Fruit fly (Drosophila melanogaster) whole organism, pupa: ENCODE results near the gene CG3698.

Source experiments
- CG10348 ChIP-seq: fragments of 200-800 bp; sonication (Bioruptor generic); IDR thresholded peaks from 2 replicates; pipeline ENCODE4 v1.3.6; 2022; ENCODE audit warnings: missing biosample characterization, missing genetic modification characterization
- CG12605 ChIP-seq: fragments of 200-800 bp; sonication (Bioruptor generic); IDR thresholded peaks from 2 replicates; pipeline ENCODE4 v1.3.6; 2022; ENCODE audit warnings: missing biosample characterization, missing genetic modification characterization
- CG13204 ChIP-seq: fragments of 200-800 bp; sonication (Bioruptor generic); optimal IDR thresholded peaks from 2 replicates; lab custom pipeline; 2018; ENCODE audit warnings: missing biosample characterization, mild to moderate bottlenecking, missing genetic modification characterization, moderate library complexity
- CG14655 ChIP-seq: fragments of 200-800 bp; sonication (Bioruptor generic); optimal IDR thresholded peaks from 3 replicates; lab custom pipeline; 2017; ENCODE audit warnings: mild to moderate bottlenecking, missing biosample characterization, missing genetic modification reagents, missing genetic modification characterization
- CG15710 ChIP-seq: fragments of 200-800 bp; sonication (Bioruptor generic); optimal IDR thresholded peaks from 2 replicates; lab custom pipeline; 2018; ENCODE audit warnings: missing biosample characterization, mild to moderate bottlenecking, missing genetic modification characterization, moderate library complexity
- CG17806 ChIP-seq: fragments of 200-800 bp; sonication (Bioruptor generic); optimal IDR thresholded peaks from 2 replicates; lab custom pipeline; 2018; ENCODE audit warnings: missing biosample characterization, mild to moderate bottlenecking, missing genetic modification characterization, moderate library complexity
- CG32121 ChIP-seq: fragments of 200-800 bp; sonication (Bioruptor generic); IDR thresholded peaks from 2 replicates; pipeline ENCODE4 v1.3.6; 2022; ENCODE audit warnings: missing biosample characterization, missing genetic modification characterization
- CG34367 ChIP-seq: fragments of 200-800 bp; sonication (Bioruptor generic); optimal IDR thresholded peaks from 2 replicates; lab custom pipeline; 2018; ENCODE audit warnings: missing biosample characterization, mild to moderate bottlenecking, missing genetic modification characterization
- CG4496 ChIP-seq: fragments of 200-800 bp; sonication (Bioruptor generic); IDR thresholded peaks from 3 replicates; pipeline ENCODE4 v1.3.6; 2022; ENCODE audit warnings: missing biosample characterization, missing genetic modification characterization
- CG8159 ChIP-seq: fragments of 200-800 bp; sonication (Bioruptor generic); optimal IDR thresholded peaks from 3 replicates; lab custom pipeline; 2018; ENCODE audit warnings: missing biosample characterization, mild to moderate bottlenecking, missing genetic modification characterization, moderate library complexity
- CG8301 ChIP-seq: fragments of 200-800 bp; sonication (Bioruptor generic); optimal IDR thresholded peaks from 2 replicates; lab custom pipeline; 2018; ENCODE audit warnings: missing biosample characterization, mild to moderate bottlenecking, missing genetic modification characterization
- CG9948 ChIP-seq: fragments of 200-800 bp; sonication (Bioruptor generic); optimal IDR thresholded peaks from 2 replicates; lab custom pipeline; 2018; ENCODE audit warnings: missing biosample characterization, mild to moderate bottlenecking, missing genetic modification characterization, moderate library complexity
- D1 ChIP-seq: fragments of 200-800 bp; sonication (Bioruptor generic); optimal IDR thresholded peaks from 2 replicates; lab custom pipeline; 2018; ENCODE audit warnings: missing biosample characterization, mild to moderate bottlenecking, missing genetic modification characterization, moderate library complexity
- EcR ChIP-seq: fragments of 200-800 bp; sonication (Bioruptor generic); optimal IDR thresholded peaks from 3 replicates; lab custom pipeline; 2019; ENCODE audit warnings: missing biosample characterization, missing genetic modification characterization, mild to moderate bottlenecking, moderate library complexity, missing genetic modification reagents
- Ets98B ChIP-seq: fragments of 200-800 bp; sonication (Bioruptor generic); IDR thresholded peaks from 2 replicates; pipeline ENCODE4 v1.3.6; 2022; ENCODE audit warnings: missing biosample characterization, missing genetic modification characterization
- Pif1A ChIP-seq: fragments of 200-800 bp; sonication (Bioruptor generic); optimal IDR thresholded peaks from 3 replicates; lab custom pipeline; 2016; ENCODE audit warnings: missing biosample characterization, missing genetic modification characterization
- Pif1B ChIP-seq: fragments of 200-800 bp; sonication (Bioruptor generic); optimal IDR thresholded peaks from 3 replicates; lab custom pipeline; 2016; ENCODE audit warnings: missing biosample characterization, missing genetic modification characterization
- Snoo ChIP-seq: fragments of 200-800 bp; sonication (Bioruptor generic); optimal IDR thresholded peaks from 3 replicates; lab custom pipeline; 2017; ENCODE audit warnings: missing biosample characterization, mild to moderate bottlenecking, missing genetic modification characterization, inconsistent platforms
- fd96Ca ChIP-seq: fragments of 200-800 bp; sonication (Bioruptor generic); IDR thresholded peaks from 3 replicates; pipeline ENCODE4 v1.3.6; 2022; ENCODE audit warnings: missing biosample characterization, missing genetic modification characterization
- gl ChIP-seq: fragments of 200-800 bp; sonication (Bioruptor generic); optimal IDR thresholded peaks from 2 replicates; lab custom pipeline; 2018; ENCODE audit warnings: missing biosample characterization, mild to moderate bottlenecking, missing genetic modification characterization
- rn ChIP-seq: fragments of 200-800 bp; sonication (Bioruptor generic); IDR thresholded peaks from 2 replicates; pipeline ENCODE4 v1.3.6; 2022; ENCODE audit warnings: missing biosample characterization, missing genetic modification characterization

Gene CG3698

DNA sequence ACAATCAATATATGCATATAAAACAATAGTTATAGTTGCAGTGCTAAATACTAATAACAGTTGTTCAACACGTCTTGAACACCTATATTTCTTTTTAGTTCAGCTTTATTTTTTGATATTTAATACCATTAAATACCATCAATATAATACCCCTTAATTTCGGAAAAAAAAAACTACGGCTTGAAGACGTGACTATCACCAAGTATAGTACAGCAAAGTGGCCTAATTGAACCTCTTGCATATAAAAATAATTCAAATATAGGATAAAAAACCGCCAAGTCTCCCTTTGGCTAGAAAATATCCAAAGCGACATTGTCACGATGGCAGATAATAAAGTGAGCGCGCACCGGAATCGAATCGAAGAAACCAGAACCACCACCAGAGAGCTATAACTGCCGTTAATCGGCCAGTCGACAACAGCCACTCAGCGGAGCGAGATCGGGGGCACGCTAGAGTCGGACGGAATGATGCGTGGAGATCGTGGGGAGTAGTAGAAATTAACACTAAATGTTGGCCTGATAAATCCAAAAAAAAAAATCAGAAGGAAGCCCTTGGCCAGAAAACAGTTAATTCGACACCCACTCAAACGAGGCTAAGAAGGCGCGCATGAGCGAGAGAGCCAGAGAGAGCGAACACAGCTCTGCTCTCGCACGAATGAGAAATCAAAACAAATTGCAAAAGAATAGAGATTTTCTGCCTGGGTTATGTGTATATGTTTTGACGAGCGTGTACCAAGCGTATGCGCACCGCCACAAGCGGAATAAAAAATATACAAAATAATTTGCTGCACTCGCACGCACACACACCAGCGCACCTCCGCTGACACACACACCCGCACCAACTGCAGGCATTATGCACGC, 13.1 kb downstream of the CG3698 start:
- TF ChIP-seq Pif1B (GFP tag; lab: Kevin White, UChicago) (no peak), CG4496 (GFP tag; lab: Robert Waterston, UW) (no peak), CG13204 (GFP tag; lab: Kevin White, UChicago) (no peak), CG12605 (GFP tag; lab: Robert Waterston, UW) (no peak), EcR (peak; percentile 11), Ets98B (GFP tag; lab: Robert Waterston, UW) (peak; percentile 62), D1 (no peak), fd96Ca (GFP tag; lab: Robert Waterston, UW) (no peak; the same call in 2 of the 3 replicates), CG8159 (tag; lab: Kevin White, UChicago) (peak; percentile 64), rn (no peak), CG34367 (tag; lab: Kevin White, UChicago) (no peak), CG10348 (GFP tag; lab: Robert Waterston, UW) (no peak), CG8301 (tag; lab: Kevin White, UChicago) (peak; percentile 41), CG14655 (GFP tag; lab: Kevin White, UChicago) (no peak), CG9948 (peak; percentile 18), Pif1A (GFP tag; lab: Kevin White, UChicago) (peak; percentile 54), CG15710 (peak; percentile 38), CG32121 (no peak), Snoo (tag; lab: Kevin White, UChicago) (peak; percentile 27), CG17806 (tag; lab: Kevin White, UChicago) (peak; percentile 18), gl (peak; percentile 53)

DNA sequence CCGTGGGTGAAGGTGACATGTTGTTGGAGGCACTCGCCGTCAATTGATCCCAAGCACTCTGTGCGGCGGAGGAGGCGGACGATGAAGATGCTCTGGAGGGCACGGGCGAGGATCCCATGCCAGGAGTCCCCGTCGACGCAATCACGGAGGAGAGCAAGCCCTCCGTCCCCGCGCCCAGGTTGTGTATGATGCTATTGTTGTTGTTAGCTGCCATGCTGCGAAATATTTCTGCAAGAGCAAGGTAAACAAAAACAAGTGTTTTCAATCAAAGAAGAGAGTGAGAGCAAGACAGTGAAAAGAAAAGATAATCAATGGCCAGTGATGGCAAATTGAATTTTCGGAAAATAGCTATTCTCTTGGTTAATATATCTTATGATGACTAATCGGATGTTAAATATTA, 13.8 kb downstream of the CG3698 start:
- no peak for TF ChIP-seq CG17806 (tag; lab: Kevin White, UChicago)
- TF ChIP-seq Ets98B (GFP tag; lab: Robert Waterston, UW), result 0 out of 2 replicates have a peak, but pooled peaks have one; percentile 8
- no peak for TF ChIP-seq CG12605 (GFP tag; lab: Robert Waterston, UW)

DNA sequence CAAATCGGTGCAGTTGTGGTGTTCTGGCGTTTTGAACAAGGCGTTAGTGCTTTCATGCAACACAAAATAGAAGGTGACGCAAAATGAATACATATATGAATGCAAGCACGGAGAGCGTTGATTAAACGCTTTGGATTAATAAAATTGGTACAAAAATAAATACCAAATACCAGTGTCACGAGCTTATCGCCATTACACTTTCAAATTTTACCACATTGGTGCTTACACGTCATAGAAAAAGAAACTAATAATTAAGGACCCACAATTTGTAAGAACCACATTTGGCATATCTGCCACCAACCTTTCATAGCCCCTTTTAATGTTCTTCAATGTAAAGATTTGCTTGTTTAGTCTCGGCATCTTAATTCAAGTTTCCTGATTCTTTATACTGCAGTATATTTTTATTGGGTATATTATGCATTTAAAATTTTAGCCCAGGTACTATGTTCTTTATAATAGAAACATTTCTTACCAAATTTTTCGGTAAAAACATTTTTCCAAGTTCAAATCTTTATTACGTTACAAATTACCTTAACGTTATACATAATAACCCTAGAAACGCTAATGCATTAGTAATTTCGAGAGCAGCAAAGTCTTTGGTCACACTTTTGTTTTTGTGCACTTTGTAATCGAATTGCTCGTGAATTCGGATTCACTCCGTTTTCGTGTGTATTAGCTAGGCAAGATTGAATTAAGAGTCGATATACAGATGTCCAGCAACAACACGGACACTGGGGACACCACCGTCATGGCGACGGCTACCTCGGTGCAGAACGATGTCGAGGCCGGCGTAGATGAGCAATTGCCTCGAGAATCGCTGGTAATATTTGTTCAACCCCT, 19.7 kb downstream of the CG3698 start, which contains the start of the genes Pex16 and Pex14:
TSS of gene Pex16 (minus strand) at position 41 of the 840 bp plus-strand sequence.
TSS of gene Pex14 (plus strand) at position 576 of the 840 bp plus-strand sequence.
- TF ChIP-seq CG8301 (tag; lab: Kevin White, UChicago) (peak; percentile 51), CG14655 (GFP tag; lab: Kevin White, UChicago) (no peak), CG15710 (peak; percentile 53), CG13204 (GFP tag; lab: Kevin White, UChicago) (no peak), CG4496 (GFP tag; lab: Robert Waterston, UW) (peak; percentile 81), D1 (no peak), CG9948 (peak; percentile 52), CG12605 (GFP tag; lab: Robert Waterston, UW) (no peak), CG17806 (tag; lab: Kevin White, UChicago) (peak; percentile 49), fd96Ca (GFP tag; lab: Robert Waterston, UW) (peak; percentile 74), Snoo (tag; lab: Kevin White, UChicago) (peak; percentile 54), CG32121 (peak; percentile 39; the same call in 1 of the 2 replicates), rn (peak; percentile 58), CG8159 (tag; lab: Kevin White, UChicago) (peak; percentile 64), CG34367 (tag; lab: Kevin White, UChicago) (peak; percentile 38), gl (no peak)

DNA sequence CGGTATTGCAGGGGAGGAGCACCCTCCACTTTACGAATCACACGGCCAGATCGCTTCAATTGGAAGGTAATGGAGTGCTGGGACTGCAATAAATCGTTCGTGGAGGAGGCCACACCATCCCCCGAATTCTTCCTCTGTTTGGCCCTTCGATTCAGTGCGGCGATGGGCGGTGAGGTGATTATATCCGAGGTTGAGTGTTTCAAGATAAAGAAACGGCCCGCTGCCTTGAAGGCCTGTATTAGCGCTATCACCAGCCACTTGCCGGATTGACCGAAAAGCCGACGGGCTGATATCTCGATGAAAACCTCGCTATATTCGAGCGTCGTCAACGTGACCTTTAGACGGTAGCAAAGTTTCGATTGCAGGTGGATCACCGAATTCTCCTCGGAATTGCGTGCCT, 20.7 kb downstream of the CG3698 start:
- no peak for TF ChIP-seq CG9948
- TF ChIP-seq gl, result no peak
- TF ChIP-seq CG13204 (GFP tag; lab: Kevin White, UChicago), result no peak
- no peak for TF ChIP-seq Pif1B (GFP tag; lab: Kevin White, UChicago)
- no peak for TF ChIP-seq CG34367 (tag; lab: Kevin White, UChicago)
- no peak for TF ChIP-seq CG14655 (GFP tag; lab: Kevin White, UChicago)
- no peak for TF ChIP-seq fd96Ca (GFP tag; lab: Robert Waterston, UW)
- no peak for TF ChIP-seq Ets98B (GFP tag; lab: Robert Waterston, UW)
- TF ChIP-seq CG10348 (GFP tag; lab: Robert Waterston, UW), result no peak
- no peak for TF ChIP-seq CG4496 (GFP tag; lab: Robert Waterston, UW)
- TF ChIP-seq CG8301 (tag; lab: Kevin White, UChicago), result no peak
- no peak for TF ChIP-seq CG17806 (tag; lab: Kevin White, UChicago)
- TF ChIP-seq Snoo (tag; lab: Kevin White, UChicago), result no peak
- TF ChIP-seq CG12605 (GFP tag; lab: Robert Waterston, UW), result no peak
- TF ChIP-seq Pif1A (GFP tag; lab: Kevin White, UChicago), result no peak
- no peak for TF ChIP-seq CG8159 (tag; lab: Kevin White, UChicago)
- TF ChIP-seq CG32121, result no peak
- no peak for TF ChIP-seq CG15710

DNA sequence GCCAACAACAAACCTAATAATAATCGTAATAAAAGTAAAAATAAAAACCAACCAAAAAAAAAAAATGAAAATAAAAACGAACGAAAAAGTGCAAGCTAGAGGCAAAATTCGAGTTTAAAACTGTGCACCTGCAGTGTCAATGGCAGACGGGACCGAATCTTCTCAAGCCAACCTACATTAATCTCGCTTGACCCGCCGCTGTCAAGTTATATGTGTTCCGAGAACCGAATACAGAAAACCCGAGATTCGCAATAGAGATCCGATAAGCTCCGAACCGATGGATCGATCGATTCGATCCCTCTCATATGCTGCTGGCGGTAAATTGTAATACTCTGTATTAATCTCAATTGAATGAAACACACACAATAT, 25.5 kb downstream of the CG3698 start:
- TF ChIP-seq CG14655 (GFP tag; lab: Kevin White, UChicago) (no peak), CG8301 (tag; lab: Kevin White, UChicago) (no peak), CG13204 (GFP tag; lab: Kevin White, UChicago) (no peak), D1 (no peak)
